Fruit fly (Drosophila melanogaster) whole organism, prepupa: Measurements from ENCODE around the gene CG6254.

Source experiments
- CG10631 ChIP-seq: fragments of 200-800 bp; sonication (Bioruptor generic); optimal IDR thresholded peaks from 2 replicates; lab custom pipeline; 2016; ENCODE audit warnings: missing biosample characterization, missing genetic modification characterization
- CG10669 ChIP-seq: fragments of 200-800 bp; sonication (Bioruptor generic); optimal IDR thresholded peaks from 3 replicates; lab custom pipeline; 2018; ENCODE audit warnings: missing biosample characterization, mild to moderate bottlenecking, missing genetic modification characterization, moderate library complexity
- CG15336 ChIP-seq: fragments of 200-800 bp; sonication (Bioruptor generic); IDR thresholded peaks from 2 replicates; pipeline ENCODE4 v1.3.6; 2022; ENCODE audit warnings: missing biosample characterization, missing genetic modification characterization
- CG16779 ChIP-seq: fragments of 200-800 bp; sonication (Bioruptor generic); optimal IDR thresholded peaks from 3 replicates; lab custom pipeline; 2017; ENCODE audit warnings: missing biosample characterization, mild to moderate bottlenecking, missing genetic modification characterization
- CG3032 ChIP-seq: fragments of 200-800 bp; optimal IDR thresholded peaks from 2 replicates; lab custom pipeline; 2019; ENCODE audit warnings: missing biosample characterization, mild to moderate bottlenecking, missing genetic modification characterization, moderate library complexity
- CG31627 ChIP-seq: fragments of 200-800 bp; sonication (Bioruptor generic); optimal IDR thresholded peaks from 3 replicates; lab custom pipeline; 2016; ENCODE audit warnings: missing biosample characterization, missing genetic modification characterization
- CG32006 ChIP-seq: fragments of 200-800 bp; sonication (Bioruptor generic); optimal IDR thresholded peaks from 3 replicates; lab custom pipeline; 2017; ENCODE audit warnings: missing biosample characterization, mild to moderate bottlenecking, missing genetic modification characterization
- CG34406 ChIP-seq: fragments of 200-800 bp; sonication (Bioruptor generic); optimal IDR thresholded peaks from 3 replicates; lab custom pipeline; 2016; ENCODE audit warnings: missing biosample characterization, missing genetic modification characterization
- CG3919 ChIP-seq: fragments of 200-800 bp; sonication (Bioruptor generic); optimal IDR thresholded peaks from 3 replicates; lab custom pipeline; 2016; ENCODE audit warnings: missing biosample characterization, missing genetic modification characterization
- CG6276 ChIP-seq: fragments of 200-800 bp; sonication (Bioruptor generic); optimal IDR thresholded peaks from 2 replicates; lab custom pipeline; 2017; ENCODE audit warnings: missing biosample characterization, mild to moderate bottlenecking, missing genetic modification characterization
- CG6854 ChIP-seq: fragments of 200-800 bp; sonication (Bioruptor generic); optimal IDR thresholded peaks from 2 replicates; lab custom pipeline; 2017; ENCODE audit warnings: missing biosample characterization, mild to moderate bottlenecking, missing genetic modification characterization
- CG7368 ChIP-seq: fragments of 200-800 bp; sonication (Bioruptor generic); optimal IDR thresholded peaks from 3 replicates; lab custom pipeline; 2016; ENCODE audit warnings: missing biosample characterization, missing genetic modification characterization
- CG8319 ChIP-seq: fragments of 200-800 bp; sonication (Bioruptor generic); optimal IDR thresholded peaks from 3 replicates; lab custom pipeline; 2016; ENCODE audit warnings: missing biosample characterization, missing genetic modification characterization
- CG8632 ChIP-seq: fragments of 200-800 bp; sonication (Bioruptor generic); optimal IDR thresholded peaks from 3 replicates; lab custom pipeline; 2016; ENCODE audit warnings: missing biosample characterization, missing genetic modification characterization
- CG9139 ChIP-seq: fragments of 200-800 bp; sonication (Bioruptor generic); optimal IDR thresholded peaks from 3 replicates; lab custom pipeline; 2017; ENCODE audit warnings: missing biosample characterization, mild to moderate bottlenecking, missing genetic modification characterization
- Eip75B ChIP-seq: fragments of 200-800 bp; sonication (Bioruptor generic); optimal IDR thresholded peaks from 3 replicates; lab custom pipeline; 2016; ENCODE audit warnings: missing biosample characterization, missing genetic modification characterization
- Eip78C ChIP-seq: fragments of 200-800 bp; sonication (Bioruptor generic); peaks from one replicate; lab custom pipeline; 2016; ENCODE audit warnings: missing biosample characterization, missing genetic modification characterization
- Eip93F ChIP-seq: fragments of 200-800 bp; sonication (Bioruptor generic); optimal IDR thresholded peaks from 2 replicates; lab custom pipeline; 2016; ENCODE audit warnings: missing biosample characterization, mild to moderate bottlenecking, missing genetic modification characterization
- Ets21C ChIP-seq: fragments of 200-800 bp; sonication (Bioruptor generic); optimal IDR thresholded peaks from 3 replicates; lab custom pipeline; 2016; ENCODE audit warnings: missing biosample characterization, missing genetic modification characterization
- Ets96B ChIP-seq: fragments of 200-800 bp; optimal IDR thresholded peaks from 2 replicates; lab custom pipeline; 2019; ENCODE audit warnings: missing biosample characterization, mild to moderate bottlenecking, missing genetic modification characterization, moderate library complexity
- Hr38 ChIP-seq: sonication (Bioruptor generic); optimal IDR thresholded peaks from 2 replicates; lab custom pipeline; 2016; ENCODE audit warnings: missing biosample characterization, missing genetic modification characterization
- Hr39 ChIP-seq: fragments of 200-800 bp; sonication (Bioruptor generic); optimal IDR thresholded peaks from 2 replicates; lab custom pipeline; 2016; ENCODE audit warnings: missing biosample characterization, missing genetic modification characterization
- Hr4 ChIP-seq: fragments of 200-800 bp; sonication (Bioruptor generic); optimal IDR thresholded peaks from 3 replicates; lab custom pipeline; 2016; ENCODE audit warnings: missing biosample characterization, missing genetic modification characterization
- Lpt ChIP-seq: fragments of 200-800 bp; sonication (Bioruptor generic); optimal IDR thresholded peaks from 3 replicates; lab custom pipeline; 2016; ENCODE audit warnings: missing biosample characterization, missing genetic modification characterization
- Met ChIP-seq: fragments of 200-800 bp; sonication (Bioruptor generic); optimal IDR thresholded peaks from 3 replicates; lab custom pipeline; 2016; ENCODE audit warnings: missing biosample characterization, missing genetic modification characterization
- OdsH ChIP-seq: fragments of 200-800 bp; sonication (Bioruptor generic); optimal IDR thresholded peaks from 3 replicates; lab custom pipeline; 2016; ENCODE audit warnings: missing biosample characterization, missing genetic modification characterization
- Sox102F ChIP-seq: fragments of 200-800 bp; sonication (Bioruptor generic); optimal IDR thresholded peaks from 2 replicates; lab custom pipeline; 2016; ENCODE audit warnings: missing biosample characterization, mild to moderate bottlenecking, missing genetic modification characterization
- Sox14 ChIP-seq: fragments of 200-800 bp; sonication (Bioruptor generic); optimal IDR thresholded peaks from 3 replicates; lab custom pipeline; 2016; ENCODE audit warnings: missing biosample characterization, missing genetic modification characterization
- Sox15 ChIP-seq: fragments of 200-800 bp; sonication (Bioruptor generic); optimal IDR thresholded peaks from 3 replicates; lab custom pipeline; 2016; ENCODE audit warnings: missing biosample characterization, missing genetic modification characterization
- acj6 ChIP-seq: fragments of 200-800 bp; sonication (Bioruptor generic); optimal IDR thresholded peaks from 3 replicates; lab custom pipeline; 2016; ENCODE audit warnings: missing biosample characterization, missing genetic modification characterization
- cyc ChIP-seq: fragments of 200-800 bp; sonication (Bioruptor generic); optimal IDR thresholded peaks from 3 replicates; lab custom pipeline; 2016; ENCODE audit warnings: missing biosample characterization, missing genetic modification characterization
- eg ChIP-seq: fragments of 200-800 bp; sonication (Bioruptor generic); IDR thresholded peaks from 3 replicates; pipeline ENCODE4 v1.3.6; 2022; ENCODE audit warnings: missing biosample characterization, missing genetic modification characterization
- fd59A ChIP-seq: fragments of 200-800 bp; sonication (Bioruptor generic); optimal IDR thresholded peaks from 2 replicates; lab custom pipeline; 2017; ENCODE audit warnings: missing biosample characterization, mild to moderate bottlenecking, missing genetic modification characterization, missing genetic modification reagents
- fkh ChIP-seq: fragments of 200-800 bp; sonication (Bioruptor generic); optimal IDR thresholded peaks from 3 replicates; lab custom pipeline; 2017; ENCODE audit warnings: missing biosample characterization, mild to moderate bottlenecking, missing genetic modification characterization, moderate library complexity
- lz ChIP-seq: fragments of 200-800 bp; sonication (Bioruptor generic); optimal IDR thresholded peaks from 3 replicates; lab custom pipeline; 2016; ENCODE audit warnings: missing biosample characterization, missing genetic modification characterization
- net ChIP-seq: fragments of 200-800 bp; sonication (Bioruptor generic); optimal IDR thresholded peaks from 3 replicates; lab custom pipeline; 2016; ENCODE audit warnings: missing biosample characterization, missing genetic modification characterization
- salr ChIP-seq, 2 experiments: fragments of 200-800 bp; sonication (Bioruptor generic); optimal IDR thresholded peaks; 3 replicates each; lab custom pipeline; 2016 to 2018; ENCODE audit warnings: missing biosample characterization in 2 of 2, missing genetic modification characterization in 2 of 2, mild to moderate bottlenecking in 1 of 2
- spab ChIP-seq: fragments of 200-800 bp; sonication (Bioruptor generic); optimal IDR thresholded peaks from 2 replicates; lab custom pipeline; 2017; ENCODE audit warnings: missing biosample characterization, mild to moderate bottlenecking, missing genetic modification characterization, missing genetic modification reagents
- vri ChIP-seq: fragments of 200-800 bp; sonication (Bioruptor generic); optimal IDR thresholded peaks from 3 replicates; lab custom pipeline; 2016; ENCODE audit warnings: missing biosample characterization, mild to moderate bottlenecking, missing genetic modification characterization

CG6254 gene

DNA sequence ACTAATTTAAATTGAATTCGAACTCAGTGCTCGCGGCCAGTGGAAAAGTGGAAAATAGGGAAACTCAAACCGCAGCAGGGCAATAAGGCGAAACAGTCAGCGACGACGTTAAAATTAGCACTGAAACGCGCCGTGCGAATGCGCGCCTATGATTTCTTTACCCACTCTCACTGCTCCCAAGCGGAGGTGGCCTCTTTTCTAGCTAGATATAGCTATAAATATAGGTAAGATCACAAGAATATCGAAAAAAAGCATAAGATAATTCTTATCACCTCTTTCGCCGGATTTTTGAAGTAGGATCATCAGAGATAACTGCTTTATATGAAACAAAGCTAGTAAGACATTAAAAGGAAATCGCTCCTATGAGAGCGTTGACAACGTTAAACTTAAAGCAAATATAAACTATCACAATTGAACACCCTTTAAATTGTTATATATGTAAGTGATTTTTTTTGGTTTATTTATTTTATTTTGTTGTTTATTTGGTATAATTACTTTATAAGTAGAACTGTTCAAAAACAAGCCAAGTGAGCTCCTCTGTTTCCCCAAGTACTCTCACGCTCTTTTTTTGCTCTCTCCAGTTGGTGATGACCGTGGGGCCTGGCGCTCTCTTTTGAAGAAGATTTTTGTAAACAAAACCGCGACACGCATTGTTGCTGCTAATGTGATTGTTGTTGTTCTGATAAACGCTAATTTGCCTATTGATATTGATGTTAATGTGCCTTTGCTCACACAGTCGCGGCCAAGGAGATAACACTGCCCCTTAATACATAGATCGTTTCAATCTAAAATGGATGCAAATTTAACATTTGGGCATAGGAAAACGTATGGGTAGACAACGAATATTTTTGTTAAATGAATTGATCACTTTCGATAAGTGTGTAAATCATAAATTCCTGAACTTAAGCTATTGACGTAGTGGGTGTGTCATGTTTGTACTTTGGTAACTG, 21.2 kb downstream of the CG6254 start, which contains the start of gene tws (continued):
- peak; percentile 47 for TF ChIP-seq Ets96B (tag; lab: Kevin White, UChicago)
- peak; percentile 52 for TF ChIP-seq acj6 (GFP tag; lab: Kevin White, UChicago)
- peak in 1 of 2 experiments; percentile 37 for TF ChIP-seq salr (GFP tag; optimal IDR thresholded peaks at IDR 0.05; lab: Kevin White, UChicago)
- TF ChIP-seq eg (GFP tag; lab: Robert Waterston, UW): peak; percentile 72
- TF ChIP-seq Lpt: peak; percentile 1
- peak; percentile 52 for TF ChIP-seq net
- no peak for TF ChIP-seq Hr38 (GFP tag; lab: Kevin White, UChicago)
- TF ChIP-seq CG9139: no peak
- TF ChIP-seq Hr4 (GFP tag; lab: Kevin White, UChicago): peak; percentile 39
- peak; percentile 12 for TF ChIP-seq Hr39 (GFP tag; lab: Kevin White, UChicago)
- peak; percentile 54 for TF ChIP-seq CG3032 (tag; lab: Kevin White, UChicago)
- TF ChIP-seq CG31627 (GFP tag; lab: Kevin White, UChicago): peak; percentile 2
- peak; percentile 12 for TF ChIP-seq CG10669 (GFP tag; lab: Kevin White, UChicago)
- TF ChIP-seq spab (GFP tag; lab: Kevin White, UChicago): peak; percentile 47
- TF ChIP-seq Eip93F: no peak
- peak; percentile 21 for TF ChIP-seq lz (GFP tag; lab: Kevin White, UChicago)
- TF ChIP-seq CG34406 (GFP tag; lab: Kevin White, UChicago): peak; percentile 31
- TF ChIP-seq Eip75B (GFP tag; lab: Kevin White, UChicago): peak; percentile 29
- no peak for TF ChIP-seq Sox15 (GFP tag; lab: Kevin White, UChicago)
- peak; percentile 13 for TF ChIP-seq CG3919 (GFP tag; lab: Kevin White, UChicago)
- peak; percentile 69 for TF ChIP-seq CG32006
- no peak for TF ChIP-seq CG8632 (GFP tag; lab: Kevin White, UChicago)
- TF ChIP-seq CG6276 (GFP tag; lab: Kevin White, UChicago): peak; percentile 22
- peak; percentile 45 for TF ChIP-seq Sox102F (GFP tag; lab: Kevin White, UChicago)
- TF ChIP-seq CG15336 (GFP tag; lab: Robert Waterston, UW): peak; percentile 42; the same call in 1 of the 2 replicates
- TF ChIP-seq Ets21C (GFP tag; lab: Kevin White, UChicago): no peak
- peak; percentile 92 for TF ChIP-seq Eip78C (GFP tag; lab: Kevin White, UChicago)
- TF ChIP-seq fkh: peak; percentile 42
- TF ChIP-seq CG6854 (GFP tag; lab: Kevin White, UChicago): peak; percentile 29
- TF ChIP-seq, all 60 proteins: peak for 43

- peak; percentile 54 for TF ChIP-seq fkh
- no peak for TF ChIP-seq Met
Observed at dm6 chr3R:10138900-10139299, 22.2 kb downstream of the CG6254 start.

DNA sequence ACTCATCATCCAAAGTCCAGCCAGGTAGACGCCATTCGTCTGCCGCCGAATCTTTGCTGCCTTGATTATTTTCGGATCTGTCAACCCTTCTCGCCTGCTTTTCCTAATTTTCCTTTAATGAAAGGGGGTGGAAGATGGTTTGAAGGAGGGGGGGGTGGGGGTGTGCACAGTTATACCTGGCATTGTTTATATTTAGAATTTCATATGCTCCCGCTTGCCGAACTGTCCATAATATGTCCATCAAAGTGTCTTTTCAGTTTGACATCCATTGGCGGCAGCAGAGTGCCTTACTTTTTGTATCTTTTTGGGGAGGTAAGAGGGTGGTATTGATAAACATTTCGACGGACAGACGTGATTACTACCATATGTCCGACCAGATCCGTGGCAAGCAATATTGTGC, 23.3 kb downstream of the CG6254 start:
- TF ChIP-seq cyc (GFP tag; lab: Kevin White, UChicago): no peak
- no peak for TF ChIP-seq CG10631 (GFP tag; lab: Kevin White, UChicago)
- TF ChIP-seq vri (GFP tag; lab: Kevin White, UChicago): no peak
- TF ChIP-seq CG16779 (tag; lab: Kevin White, UChicago): no peak
- TF ChIP-seq Met: no peak
- TF ChIP-seq CG6854 (GFP tag; lab: Kevin White, UChicago): no peak
- TF ChIP-seq fd59A: no peak
- TF ChIP-seq Sox14: no peak
- TF ChIP-seq CG15336 (GFP tag; lab: Robert Waterston, UW): no peak
- no peak for TF ChIP-seq Hr4 (GFP tag; lab: Kevin White, UChicago)
- TF ChIP-seq OdsH: no peak
- no peak for TF ChIP-seq CG7368 (GFP tag; lab: Kevin White, UChicago)
- TF ChIP-seq Lpt: no peak
- TF ChIP-seq CG8319: no peak
- TF ChIP-seq Eip78C (GFP tag; lab: Kevin White, UChicago): no peak
